Fruit fly (Drosophila melanogaster): ENCODE data around the gene betaggt-I.

betaggt-I gene

dm6 chr2L:4997401-4998259 lies 52.3 kb downstream of the betaggt-I start (continued):
- TF ChIP-seq trh (GFP tag; optimal IDR thresholded peaks at IDR 0.05) (peak; percentile 98), trem (tag; optimal IDR thresholded peaks at IDR 0.05) (peak; percentile 97), Ssrp (tag; optimal IDR thresholded peaks at IDR 0.05) (peak; percentile 99), tna (GFP tag; IDR thresholded peaks at IDR 0.05; ENCODE audit: partially characterized antibody) (peak; percentile 55), CG12219 (GFP tag; optimal IDR thresholded peaks at IDR 0.05) (peak; percentile 99), sim (GFP tag; IDR thresholded peaks at IDR 0.05) (peak; percentile 97), prd (optimal IDR thresholded peaks at IDR 0.05) (no peak), prd (GFP tag; IDR thresholded peaks at IDR 0.05) (peak; percentile 99), odd (GFP tag; optimal IDR thresholded peaks at IDR 0.05) (peak; percentile 97), toy (GFP tag; IDR thresholded peaks at IDR 0.05) (peak; percentile 95), gcm (GFP tag; optimal IDR thresholded peaks at IDR 0.05) (peak; percentile 99), CG7372 (GFP tag; IDR thresholded peaks at IDR 0.05) (peak; percentile 99), crp (GFP tag; optimal IDR thresholded peaks at IDR 0.05) (peak; percentile 35 to 77), HHEX (GFP tag; optimal IDR thresholded peaks at IDR 0.05) (peak; percentile 99), oc (tag; optimal IDR thresholded peaks at IDR 0.05) (peak; percentile 99), ara (GFP tag; IDR thresholded peaks at IDR 0.05) (peak; percentile 99), nom (GFP tag; optimal IDR thresholded peaks at IDR 0.05) (peak; percentile 98), CG13287 (GFP tag; IDR thresholded peaks at IDR 0.05; ENCODE audit: partially characterized antibody) (peak; percentile 69), Ada2b (GFP tag; IDR thresholded peaks at IDR 0.05) (peak; percentile 99), CG2129 (GFP tag; IDR thresholded peaks at IDR 0.05; ENCODE audit: partially characterized antibody) (no peak), Dip2 (GFP tag; IDR thresholded peaks at IDR 0.05) (peak; percentile 79), pnt (GFP tag; optimal IDR thresholded peaks at IDR 0.05) (peak; percentile 99), lola (GFP tag; optimal IDR thresholded peaks at IDR 0.05) (peak in 1 of 3 experiments; percentile 98), eyg (GFP tag; optimal IDR thresholded peaks at IDR 0.05) (peak; percentile 98), CG6791 (GFP tag; IDR thresholded peaks at IDR 0.05; ENCODE audit: partially characterized antibody) (peak; percentile 60; the same call in 1 of the 3 replicates), CG12236 (GFP tag; optimal IDR thresholded peaks at IDR 0.05) (peak; percentile 98), CTCF (GFP tag; optimal IDR thresholded peaks at IDR 0.05) (peak; percentile 72), CG6254 (GFP tag; optimal IDR thresholded peaks at IDR 0.05) (peak; percentile 97), CG43689 (GFP tag; IDR thresholded peaks at IDR 0.05) (peak; percentile 98), Fer2 (tag; optimal IDR thresholded peaks at IDR 0.05) (peak; percentile 96), Vsx1 (GFP tag; optimal IDR thresholded peaks at IDR 0.05) (peak; percentile 96), Abd-B (GFP tag; optimal IDR thresholded peaks at IDR 0.05) (no peak), emc (GFP tag; optimal IDR thresholded peaks at IDR 0.05) (peak; percentile 97), CG12769 (tag; optimal IDR thresholded peaks at IDR 0.05) (peak; percentile 99), CG3281 (GFP tag; optimal IDR thresholded peaks at IDR 0.05) (peak; percentile 99), CG1024 (GFP tag; IDR thresholded peaks at IDR 0.05) (peak; percentile 97), CG3065 (GFP tag; optimal IDR thresholded peaks at IDR 0.05) (peak; percentile 98), CG8478 (optimal IDR thresholded peaks at IDR 0.05) (peak; percentile 94), mirr (GFP tag; optimal IDR thresholded peaks at IDR 0.05) (peak; percentile 99), CG2875 (GFP tag; optimal IDR thresholded peaks at IDR 0.05) (peak; percentile 99), repo (GFP tag; optimal IDR thresholded peaks at IDR 0.05) (peak; percentile 99), CG10565 (GFP tag; optimal IDR thresholded peaks at IDR 0.05) (peak; percentile 97), zf30C (GFP tag; optimal IDR thresholded peaks at IDR 0.05) (no peak), CG15479 (GFP tag; optimal IDR thresholded peaks at IDR 0.05) (no peak), cas (GFP tag; IDR thresholded peaks at IDR 0.05) (peak; percentile 98), Doc3 (GFP tag; IDR thresholded peaks at IDR 0.05; ENCODE audit: partially characterized antibody) (no peak; the same call in 2 of the 3 replicates), CG17359 (tag; optimal IDR thresholded peaks at IDR 0.05) (peak; percentile 99), row (GFP tag; IDR thresholded peaks at IDR 0.05) (peak; percentile 99)

Measured in whole organism, embryonic.